Fruit fly (Drosophila melanogaster) whole organism, prepupa: ENCODE measurements around the gene CG17597.

ENCODE experiments used
- Blimp-1 ChIP-seq: fragments of 200-800 bp; sonication (Bioruptor generic); optimal IDR thresholded peaks from 3 replicates; lab custom pipeline; 2017; ENCODE audit warnings: missing biosample characterization, missing genetic modification characterization, mild to moderate bottlenecking, moderate library complexity, missing genetic modification reagents
- CG10631 ChIP-seq: fragments of 200-800 bp; sonication (Bioruptor generic); optimal IDR thresholded peaks from 2 replicates; lab custom pipeline; 2016; ENCODE audit warnings: missing biosample characterization, missing genetic modification characterization
- CG10669 ChIP-seq: fragments of 200-800 bp; sonication (Bioruptor generic); optimal IDR thresholded peaks from 3 replicates; lab custom pipeline; 2018; ENCODE audit warnings: missing biosample characterization, mild to moderate bottlenecking, missing genetic modification characterization, moderate library complexity
- CG11294 ChIP-seq: fragments of 200-800 bp; sonication (Bioruptor generic); IDR thresholded peaks from 2 replicates; pipeline ENCODE4 v1.3.6; 2022; ENCODE audit warnings: missing biosample characterization, missing genetic modification characterization
- CG11762 ChIP-seq: fragments of 200-800 bp; sonication (Bioruptor generic); optimal IDR thresholded peaks from 3 replicates; lab custom pipeline; 2016; ENCODE audit warnings: missing biosample characterization, missing genetic modification characterization; ENCODE audit not compliant: insufficient read depth
- CG15336 ChIP-seq: fragments of 200-800 bp; sonication (Bioruptor generic); IDR thresholded peaks from 2 replicates; pipeline ENCODE4 v1.3.6; 2022; ENCODE audit warnings: missing biosample characterization, missing genetic modification characterization
- CG16779 ChIP-seq: fragments of 200-800 bp; sonication (Bioruptor generic); optimal IDR thresholded peaks from 3 replicates; lab custom pipeline; 2017; ENCODE audit warnings: missing biosample characterization, mild to moderate bottlenecking, missing genetic modification characterization
- CG3032 ChIP-seq: fragments of 200-800 bp; optimal IDR thresholded peaks from 2 replicates; lab custom pipeline; 2019; ENCODE audit warnings: missing biosample characterization, mild to moderate bottlenecking, missing genetic modification characterization, moderate library complexity
- CG31627 ChIP-seq: fragments of 200-800 bp; sonication (Bioruptor generic); optimal IDR thresholded peaks from 3 replicates; lab custom pipeline; 2016; ENCODE audit warnings: missing biosample characterization, missing genetic modification characterization
- CG32006 ChIP-seq: fragments of 200-800 bp; sonication (Bioruptor generic); optimal IDR thresholded peaks from 3 replicates; lab custom pipeline; 2017; ENCODE audit warnings: missing biosample characterization, mild to moderate bottlenecking, missing genetic modification characterization
- CG3919 ChIP-seq: fragments of 200-800 bp; sonication (Bioruptor generic); optimal IDR thresholded peaks from 3 replicates; lab custom pipeline; 2016; ENCODE audit warnings: missing biosample characterization, missing genetic modification characterization
- CG4318 ChIP-seq: fragments of 200-800 bp; sonication (Bioruptor generic); optimal IDR thresholded peaks from 3 replicates; lab custom pipeline; 2017; ENCODE audit warnings: missing biosample characterization, mild to moderate bottlenecking, missing genetic modification characterization
- CG6163 ChIP-seq: fragments of 200-800 bp; sonication (Bioruptor generic); IDR thresholded peaks from 3 replicates; pipeline ENCODE4 v1.3.6; 2022; ENCODE audit warnings: missing biosample characterization, missing genetic modification characterization
- CG6276 ChIP-seq: fragments of 200-800 bp; sonication (Bioruptor generic); optimal IDR thresholded peaks from 2 replicates; lab custom pipeline; 2017; ENCODE audit warnings: missing biosample characterization, mild to moderate bottlenecking, missing genetic modification characterization
- CG6808 ChIP-seq: fragments of 200-800 bp; sonication (Bioruptor generic); optimal IDR thresholded peaks from 3 replicates; lab custom pipeline; 2017; ENCODE audit warnings: missing biosample characterization, missing genetic modification characterization, mild to moderate bottlenecking, moderate library complexity, missing genetic modification reagents
- CG6854 ChIP-seq: fragments of 200-800 bp; sonication (Bioruptor generic); optimal IDR thresholded peaks from 2 replicates; lab custom pipeline; 2017; ENCODE audit warnings: missing biosample characterization, mild to moderate bottlenecking, missing genetic modification characterization
- CG7368 ChIP-seq: fragments of 200-800 bp; sonication (Bioruptor generic); optimal IDR thresholded peaks from 3 replicates; lab custom pipeline; 2016; ENCODE audit warnings: missing biosample characterization, missing genetic modification characterization
- CG8119 ChIP-seq: fragments of 200-800 bp; sonication (Bioruptor generic); IDR thresholded peaks from 3 replicates; pipeline ENCODE4 v1.3.6; 2022; ENCODE audit warnings: missing biosample characterization, missing genetic modification characterization
- CG8319 ChIP-seq: fragments of 200-800 bp; sonication (Bioruptor generic); optimal IDR thresholded peaks from 3 replicates; lab custom pipeline; 2016; ENCODE audit warnings: missing biosample characterization, missing genetic modification characterization
- CG8632 ChIP-seq: fragments of 200-800 bp; sonication (Bioruptor generic); optimal IDR thresholded peaks from 3 replicates; lab custom pipeline; 2016; ENCODE audit warnings: missing biosample characterization, missing genetic modification characterization
- Eip75B ChIP-seq: fragments of 200-800 bp; sonication (Bioruptor generic); optimal IDR thresholded peaks from 3 replicates; lab custom pipeline; 2016; ENCODE audit warnings: missing biosample characterization, missing genetic modification characterization
- Eip78C ChIP-seq: fragments of 200-800 bp; sonication (Bioruptor generic); peaks from one replicate; lab custom pipeline; 2016; ENCODE audit warnings: missing biosample characterization, missing genetic modification characterization
- Ets21C ChIP-seq: fragments of 200-800 bp; sonication (Bioruptor generic); optimal IDR thresholded peaks from 3 replicates; lab custom pipeline; 2016; ENCODE audit warnings: missing biosample characterization, missing genetic modification characterization
- Ets96B ChIP-seq: fragments of 200-800 bp; optimal IDR thresholded peaks from 2 replicates; lab custom pipeline; 2019; ENCODE audit warnings: missing biosample characterization, mild to moderate bottlenecking, missing genetic modification characterization, moderate library complexity
- Gug ChIP-seq: fragments of 200-800 bp; sonication (Bioruptor generic); IDR thresholded peaks from 2 replicates; pipeline ENCODE4 v1.3.6; 2022; ENCODE audit warnings: missing biosample characterization, missing genetic modification characterization
- Hr38 ChIP-seq: sonication (Bioruptor generic); optimal IDR thresholded peaks from 2 replicates; lab custom pipeline; 2016; ENCODE audit warnings: missing biosample characterization, missing genetic modification characterization
- Hr4 ChIP-seq: fragments of 200-800 bp; sonication (Bioruptor generic); optimal IDR thresholded peaks from 3 replicates; lab custom pipeline; 2016; ENCODE audit warnings: missing biosample characterization, missing genetic modification characterization
- Met ChIP-seq: fragments of 200-800 bp; sonication (Bioruptor generic); optimal IDR thresholded peaks from 3 replicates; lab custom pipeline; 2016; ENCODE audit warnings: missing biosample characterization, missing genetic modification characterization
- OdsH ChIP-seq: fragments of 200-800 bp; sonication (Bioruptor generic); optimal IDR thresholded peaks from 3 replicates; lab custom pipeline; 2016; ENCODE audit warnings: missing biosample characterization, missing genetic modification characterization
- Smox ChIP-seq: fragments of 200-800 bp; sonication (Bioruptor generic); optimal IDR thresholded peaks from 3 replicates; lab custom pipeline; 2016; ENCODE audit warnings: missing biosample characterization, missing genetic modification characterization
- Sox102F ChIP-seq: fragments of 200-800 bp; sonication (Bioruptor generic); optimal IDR thresholded peaks from 2 replicates; lab custom pipeline; 2016; ENCODE audit warnings: missing biosample characterization, mild to moderate bottlenecking, missing genetic modification characterization
- Sox15 ChIP-seq: fragments of 200-800 bp; sonication (Bioruptor generic); optimal IDR thresholded peaks from 3 replicates; lab custom pipeline; 2016; ENCODE audit warnings: missing biosample characterization, missing genetic modification characterization
- achi ChIP-seq: fragments of 200-800 bp; sonication (Bioruptor generic); optimal IDR thresholded peaks from 3 replicates; lab custom pipeline; 2016; ENCODE audit warnings: missing biosample characterization, missing genetic modification characterization
- cyc ChIP-seq: fragments of 200-800 bp; sonication (Bioruptor generic); optimal IDR thresholded peaks from 3 replicates; lab custom pipeline; 2016; ENCODE audit warnings: missing biosample characterization, missing genetic modification characterization
- dsx ChIP-seq: fragments of 200-800 bp; optimal IDR thresholded peaks from 3 replicates; lab custom pipeline; 2019; ENCODE audit warnings: missing biosample characterization, mild to moderate bottlenecking, missing genetic modification characterization, moderate library complexity; ENCODE audit not compliant: poor library complexity, severe bottlenecking
- eg ChIP-seq: fragments of 200-800 bp; sonication (Bioruptor generic); IDR thresholded peaks from 3 replicates; pipeline ENCODE4 v1.3.6; 2022; ENCODE audit warnings: missing biosample characterization, missing genetic modification characterization
- fd59A ChIP-seq: fragments of 200-800 bp; sonication (Bioruptor generic); optimal IDR thresholded peaks from 2 replicates; lab custom pipeline; 2017; ENCODE audit warnings: missing biosample characterization, mild to moderate bottlenecking, missing genetic modification characterization, missing genetic modification reagents
- fd85E ChIP-seq: fragments of 200-800 bp; sonication (Bioruptor generic); optimal IDR thresholded peaks from 3 replicates; lab custom pipeline; 2016; ENCODE audit warnings: missing biosample characterization, missing genetic modification characterization
- fkh ChIP-seq: fragments of 200-800 bp; sonication (Bioruptor generic); optimal IDR thresholded peaks from 3 replicates; lab custom pipeline; 2017; ENCODE audit warnings: missing biosample characterization, mild to moderate bottlenecking, missing genetic modification characterization, moderate library complexity
- lz ChIP-seq: fragments of 200-800 bp; sonication (Bioruptor generic); optimal IDR thresholded peaks from 3 replicates; lab custom pipeline; 2016; ENCODE audit warnings: missing biosample characterization, missing genetic modification characterization
- net ChIP-seq: fragments of 200-800 bp; sonication (Bioruptor generic); optimal IDR thresholded peaks from 3 replicates; lab custom pipeline; 2016; ENCODE audit warnings: missing biosample characterization, missing genetic modification characterization
- pdm3 ChIP-seq: fragments of 200-800 bp; sonication (Bioruptor generic); optimal IDR thresholded peaks from 3 replicates; lab custom pipeline; 2016; ENCODE audit warnings: missing biosample characterization, missing genetic modification characterization
- spab ChIP-seq: fragments of 200-800 bp; sonication (Bioruptor generic); optimal IDR thresholded peaks from 2 replicates; lab custom pipeline; 2017; ENCODE audit warnings: missing biosample characterization, mild to moderate bottlenecking, missing genetic modification characterization, missing genetic modification reagents
- ss ChIP-seq, 2 experiments: fragments of 200-800 bp; sonication (Bioruptor generic); optimal IDR thresholded peaks; 2 replicates in 1 of 2; 3 replicates in 1 of 2; lab custom pipeline; 2017 to 2018; ENCODE audit warnings: mild to moderate bottlenecking in 2 of 2, missing biosample characterization in 2 of 2, missing genetic modification characterization in 2 of 2, moderate library complexity in 1 of 2
- svp ChIP-seq: fragments of 200-800 bp; sonication (Bioruptor generic); peaks from one replicate; lab custom pipeline; 2016; ENCODE audit warnings: missing biosample characterization, missing genetic modification characterization
- topi ChIP-seq: fragments of 200-800 bp; sonication (Bioruptor generic); optimal IDR thresholded peaks from 3 replicates; lab custom pipeline; 2016; ENCODE audit warnings: missing biosample characterization, missing genetic modification characterization
- vri ChIP-seq: fragments of 200-800 bp; sonication (Bioruptor generic); optimal IDR thresholded peaks from 3 replicates; lab custom pipeline; 2016; ENCODE audit warnings: missing biosample characterization, mild to moderate bottlenecking, missing genetic modification characterization

CG17597 gene

dm6 chr2L:18808754-18809329 is 22.1 kb downstream of the CG17597 start:
- no peak for TF ChIP-seq CG10669 (GFP tag; lab: Kevin White, UChicago)
- TF ChIP-seq CG32006 (GFP tag; lab: Kevin White, UChicago): no peak
- TF ChIP-seq CG11762 (GFP tag; lab: Kevin White, UChicago): no peak
- TF ChIP-seq pdm3: no peak

dm6 chr2L:18805637-18806403 is 25.1 kb downstream of the CG17597 start:
- TF ChIP-seq Hr38 (GFP tag; lab: Kevin White, UChicago): no peak
- TF ChIP-seq Blimp-1 (GFP tag; lab: Kevin White, UChicago): no peak
- no peak for TF ChIP-seq fd59A (GFP tag; lab: Kevin White, UChicago)
- TF ChIP-seq Ets96B (tag; lab: Kevin White, UChicago): peak; percentile 22
- TF ChIP-seq net: no peak
- peak; percentile 32 for TF ChIP-seq CG8319
- peak; percentile 81 for TF ChIP-seq svp (GFP tag; lab: Kevin White, UChicago)
- peak; percentile 44 for TF ChIP-seq cyc
- peak; percentile 19 for TF ChIP-seq CG8632 (GFP tag; lab: Kevin White, UChicago)
- TF ChIP-seq CG10631 (GFP tag; lab: Kevin White, UChicago): no peak
- no peak for TF ChIP-seq fd85E (GFP tag; lab: Kevin White, UChicago)
- TF ChIP-seq Sox102F (GFP tag; lab: Kevin White, UChicago): peak; percentile 36
- no peak for TF ChIP-seq eg
- peak; percentile 18 for TF ChIP-seq pdm3
- TF ChIP-seq CG8119 (GFP tag; lab: Robert Waterston, UW): no peak
- TF ChIP-seq Eip78C (GFP tag; lab: Kevin White, UChicago): peak; percentile 75
- peak; percentile 52 for TF ChIP-seq lz (GFP tag; lab: Kevin White, UChicago)
- no peak; the same call in 1 of the 2 replicates for TF ChIP-seq Gug
- TF ChIP-seq CG7368 (GFP tag; lab: Kevin White, UChicago): no peak
- TF ChIP-seq CG6163: peak; percentile 46; the same call in 1 of the 3 replicates
- TF ChIP-seq Met (GFP tag; lab: Kevin White, UChicago): peak; percentile 66
- TF ChIP-seq ss (GFP tag; optimal IDR thresholded peaks at IDR 0.05; lab: Kevin White, UChicago): peak in 1 of 2 experiments; percentile 17
- no peak for TF ChIP-seq fkh (GFP tag; lab: Kevin White, UChicago)
- no peak for TF ChIP-seq Sox15 (GFP tag; lab: Kevin White, UChicago)
- no peak for TF ChIP-seq CG11762 (GFP tag; lab: Kevin White, UChicago)
- TF ChIP-seq CG31627 (GFP tag; lab: Kevin White, UChicago): peak; percentile 52
- peak; percentile 58 for TF ChIP-seq CG3919 (GFP tag; lab: Kevin White, UChicago)
- TF ChIP-seq CG11294: no peak
- no peak for TF ChIP-seq CG6854 (GFP tag; lab: Kevin White, UChicago)
- peak; percentile 41 for TF ChIP-seq Ets21C (GFP tag; lab: Kevin White, UChicago)
- TF ChIP-seq Eip75B: peak; percentile 33
- no peak for TF ChIP-seq dsx (GFP tag; lab: Kevin White, UChicago)
- TF ChIP-seq achi: peak; percentile 25
- peak; percentile 20 for TF ChIP-seq OdsH
- no peak for TF ChIP-seq CG4318 (GFP tag; lab: Kevin White, UChicago)
- peak; percentile 62 for TF ChIP-seq topi
- no peak for TF ChIP-seq CG6808 (GFP tag; lab: Kevin White, UChicago)
- no peak for TF ChIP-seq CG16779 (tag; lab: Kevin White, UChicago)
- TF ChIP-seq vri (GFP tag; lab: Kevin White, UChicago): peak; percentile 37
- peak; percentile 43 for TF ChIP-seq CG10669 (GFP tag; lab: Kevin White, UChicago)
- no peak for TF ChIP-seq CG15336 (GFP tag; lab: Robert Waterston, UW)
- no peak for TF ChIP-seq CG3032 (tag; lab: Kevin White, UChicago)
- TF ChIP-seq Hr4 (GFP tag; lab: Kevin White, UChicago): no peak
- peak; percentile 15 for TF ChIP-seq spab (GFP tag; lab: Kevin White, UChicago)
- peak; percentile 64 for TF ChIP-seq Smox
- TF ChIP-seq CG6276 (GFP tag; lab: Kevin White, UChicago): no peak
- TF ChIP-seq CG32006 (GFP tag; lab: Kevin White, UChicago): no peak
